Worm (Caenorhabditis elegans): ENCODE measurements around the gene srh-287.

srh-287 gene

DNA sequence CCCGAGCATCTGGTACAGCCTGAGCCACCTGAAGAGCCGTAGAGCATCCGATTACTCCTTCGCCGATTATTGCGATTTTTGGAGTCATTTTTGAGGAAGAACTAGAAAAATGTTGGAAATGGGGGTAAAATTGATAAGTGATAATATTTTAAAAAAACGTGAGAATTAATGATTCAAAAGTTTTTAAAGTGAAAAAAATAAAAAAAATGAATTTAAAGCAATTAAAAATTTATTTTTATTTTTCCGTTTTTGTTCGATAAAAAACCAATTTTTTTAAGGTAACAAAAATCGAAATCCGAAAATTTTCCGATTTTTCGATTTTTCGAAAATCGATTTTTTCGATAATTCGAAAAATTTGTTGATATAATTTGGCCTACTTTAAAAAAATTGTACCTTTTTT, 23.5 kb upstream of the srh-287 start, which contains the start of gene ddo-1:
ddo-1 (minus strand) TSS at position 101 of the 400 bp plus-strand sequence.
- TF ChIP-seq ctbp-1 (GFP tag; IDR thresholded peaks at IDR 0.05) = no peak
- no peak for TF ChIP-seq zfp-3 (GFP tag; conservative IDR thresholded peaks at IDR 0.05)
- TF ChIP-seq F49E8.2 (tag; optimal IDR thresholded peaks at IDR 0.05; ENCODE audit: borderline replicate concordance) = no peak
- no peak for TF ChIP-seq daf-19 (GFP tag; conservative IDR thresholded peaks at IDR 0.05)
- no peak for TF ChIP-seq ces-1 (GFP tag; optimal IDR thresholded peaks at IDR 0.05)
- no peak for TF ChIP-seq Y75B8A.6 (GFP tag; IDR thresholded peaks at IDR 0.05)
- no peak for TF ChIP-seq pha-4 (GFP tag; IDR thresholded peaks at IDR 0.05)
- TF ChIP-seq pha-4 (tag; optimal IDR thresholded peaks at IDR 0.05) = no peak
- no peak for TF ChIP-seq tra-1 (GFP tag; IDR thresholded peaks at IDR 0.05)
- TF ChIP-seq lin-39 (tag; optimal IDR thresholded peaks at IDR 0.05) = no peak
- no peak for TF ChIP-seq lin-13 (GFP tag; optimal IDR thresholded peaks at IDR 0.05)
- TF ChIP-seq ceh-44 (GFP tag; IDR thresholded peaks at IDR 0.05) = no peak
- TF ChIP-seq nhr-42 (GFP tag; IDR thresholded peaks at IDR 0.05) = no peak
- TF ChIP-seq Y5F2A.4 (GFP tag; optimal IDR thresholded peaks at IDR 0.05) = no peak
- TF ChIP-seq nhr-28 (tag; optimal IDR thresholded peaks at IDR 0.05) = no peak
- TF ChIP-seq ceh-82 (tag; optimal IDR thresholded peaks at IDR 0.05) = no peak

DNA sequence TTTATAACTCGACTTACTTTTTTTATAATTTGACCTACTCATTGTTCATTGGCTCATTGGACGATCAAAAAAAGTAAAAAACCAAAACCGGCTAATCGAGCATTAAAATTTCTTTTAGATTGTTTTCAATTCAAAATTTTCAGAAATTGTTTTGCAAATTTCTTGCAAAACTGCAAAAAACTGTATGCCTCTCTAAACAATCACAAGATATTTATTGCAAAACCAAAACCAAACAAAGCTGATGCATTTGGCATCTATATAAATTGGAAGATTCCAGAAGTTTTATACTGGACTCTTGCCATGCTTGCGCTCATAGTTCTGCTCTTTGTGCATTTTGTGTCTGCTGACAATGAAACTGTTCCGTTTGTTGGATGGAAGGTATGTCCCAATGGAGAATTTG, 23.0 kb upstream of the srh-287 start, which contains the start of gene C47A10.12:
C47A10.12 (plus strand) TSS at position 301 of the 400 bp plus-strand sequence.
- TF ChIP-seq dve-1 (tag; optimal IDR thresholded peaks at IDR 0.05; ENCODE audit: insufficient read depth) = no peak
- TF ChIP-seq ceh-82 (tag; optimal IDR thresholded peaks at IDR 0.05) = no peak
- peak; percentile 4 for TF ChIP-seq aha-1 (tag)

DNA sequence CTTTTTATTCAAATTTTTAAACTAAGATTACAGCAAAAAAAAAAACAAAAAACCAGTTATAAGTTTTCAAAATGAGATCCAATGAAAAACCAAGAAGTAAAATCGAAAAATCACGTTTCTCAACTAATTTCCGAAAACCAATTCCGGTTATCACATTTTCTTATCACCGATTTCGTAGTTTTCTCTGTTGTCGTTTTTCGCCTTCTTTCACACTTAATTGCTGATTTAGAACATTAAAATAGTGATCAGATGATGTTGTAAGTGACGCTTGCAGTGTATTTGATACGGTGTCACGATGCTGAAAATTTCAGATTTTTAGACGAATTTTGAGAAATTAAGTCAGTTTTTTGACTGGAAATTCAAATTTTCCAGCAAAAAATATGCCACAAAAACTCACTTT, 20.4 kb upstream of the srh-287 start:
- no peak for TF ChIP-seq T26A8.4 (GFP tag; IDR thresholded peaks at IDR 0.05)
- TF ChIP-seq php-3 (GFP tag; IDR thresholded peaks at IDR 0.05) = peak; percentile 49; the same call in 1 of the 2 replicates
- TF ChIP-seq spr-1 (tag; optimal IDR thresholded peaks at IDR 0.05) = no peak
- TF ChIP-seq daf-16 (GFP tag; optimal IDR thresholded peaks at IDR 0.05) = no peak
- TF ChIP-seq daf-16 (tag; optimal IDR thresholded peaks at IDR 0.05) = peak; percentile 21
- no peak for TF ChIP-seq lin-1 (GFP tag; IDR thresholded peaks at IDR 0.05)
- no peak for TF ChIP-seq tag-97 (GFP tag; IDR thresholded peaks at IDR 0.05)
- no peak for TF ChIP-seq mxl-3 (GFP tag; optimal IDR thresholded peaks at IDR 0.05)
- peak; percentile 47 for TF ChIP-seq dve-1 (tag; optimal IDR thresholded peaks at IDR 0.05; ENCODE audit: insufficient read depth)
- TF ChIP-seq pqm-1 (tag; optimal IDR thresholded peaks at IDR 0.05) = peak; percentile 53
- TF ChIP-seq nhr-111 (GFP tag; optimal IDR thresholded peaks at IDR 0.05) = no peak
- peak; percentile 22 for TF ChIP-seq mep-1 (tag; optimal IDR thresholded peaks at IDR 0.05)
- no peak for TF ChIP-seq ztf-11 (tag; optimal IDR thresholded peaks at IDR 0.05)
- TF ChIP-seq dmd-9 (GFP tag; IDR thresholded peaks at IDR 0.05) = no peak
- TF ChIP-seq aha-1 (tag) = peak; percentile 13
- no peak for TF ChIP-seq ceh-44 (GFP tag; IDR thresholded peaks at IDR 0.05)
- TF ChIP-seq nhr-28 (tag; optimal IDR thresholded peaks at IDR 0.05) = peak; percentile 69
- TF ChIP-seq lin-38 (GFP tag; IDR thresholded peaks at IDR 0.05) = no peak
- no peak for TF ChIP-seq duxl-1 (tag; optimal IDR thresholded peaks at IDR 0.05; ENCODE audit: poor library complexity)
- TF ChIP-seq unc-62 (GFP tag; optimal IDR thresholded peaks at IDR 0.05 in 1 of 2) = peak in 1 of 2 experiments; percentile 30
- TF ChIP-seq unc-62 (tag; optimal IDR thresholded peaks at IDR 0.05) = no peak
- TF ChIP-seq dmd-6 (GFP tag; IDR thresholded peaks at IDR 0.05) = peak; percentile 20; the same call in 1 of the 2 replicates
- TF ChIP-seq hlh-30 (tag; optimal IDR thresholded peaks at IDR 0.05; ENCODE audit: insufficient read depth) = peak; percentile 63

DNA sequence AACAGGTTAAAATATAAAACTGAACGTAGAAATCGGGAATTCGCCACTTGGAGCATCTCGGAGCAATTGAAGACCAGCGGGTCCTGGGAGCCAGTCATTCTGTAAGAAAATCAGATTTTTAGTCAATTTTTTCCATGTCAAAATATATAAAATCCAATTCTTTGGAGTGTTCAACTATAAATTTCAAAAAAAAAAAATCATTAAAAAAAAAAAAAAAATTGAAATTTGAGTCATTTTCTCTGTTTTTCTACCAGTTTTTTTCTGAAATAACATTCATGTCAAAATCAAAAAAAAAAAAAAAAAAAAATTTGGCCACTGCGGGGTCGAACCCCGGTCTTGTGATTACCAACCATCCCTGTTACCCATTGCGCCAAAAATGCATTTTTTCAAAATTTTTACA, 17.1 kb upstream of the srh-287 start, which contains the start of gene srab-12:
srab-12 (minus strand) TSS at position 101 of the 400 bp plus-strand sequence.
- TF ChIP-seq mxl-2 (GFP tag; conservative IDR thresholded peaks at IDR 0.05) (no peak), lir-3 (tag; optimal IDR thresholded peaks at IDR 0.05) (no peak), zip-2 (tag; optimal IDR thresholded peaks at IDR 0.05) (no peak), ceh-44 (GFP tag; IDR thresholded peaks at IDR 0.05) (no peak), Y48G9A.11 (GFP tag; IDR thresholded peaks at IDR 0.05) (no peak), ZK546.5 (tag; optimal IDR thresholded peaks at IDR 0.05) (no peak), duxl-1 (tag; optimal IDR thresholded peaks at IDR 0.05; ENCODE audit: poor library complexity) (no peak), lsy-2 (tag; optimal IDR thresholded peaks at IDR 0.05) (no peak), snpc-1.2 (GFP tag; IDR thresholded peaks at IDR 0.05) (no peak)
